Worm (Caenorhabditis elegans) whole organism, L4/young adult: ENCODE measurements around the gene pqn-96.

Experiments
- W03F9.2 ChIP-seq: fragments of 150-350 bp; optimal IDR thresholded peaks from 2 replicates; lab custom pipeline; 2014; ENCODE audit warnings: missing biosample characterization, missing genetic modification characterization
- dao-5 ChIP-seq: sonication (generic microtip); optimal IDR thresholded peaks from 2 replicates; lab custom pipeline; 2016; ENCODE audit warnings: missing genotype, missing genetic modification characterization, moderate library complexity, missing compliant biosample characterization

ce11 chrIII:8473292-8473691 is 34.1 kb upstream of the pqn-96 start:
- TF ChIP-seq dao-5 = no peak
- TF ChIP-seq W03F9.2 (tag; lab: Kevin White, UChicago) = no peak
